Fruit fly (Drosophila melanogaster) whole organism, embryonic: Measurements from ENCODE around the gene Fer3.

ENCODE experiments used
- Adf1 ChIP-seq: fragments of 200-800 bp; sonication (Bioruptor generic); IDR thresholded peaks from 2 replicates; pipeline ENCODE4 v1.3.6; 2022; ENCODE audit warnings: missing biosample characterization, missing genetic modification characterization
- Aef1 ChIP-seq: fragments of 200-800 bp; sonication (Bioruptor generic); IDR thresholded peaks from 3 replicates; pipeline ENCODE4 v1.3.6; 2022; ENCODE audit warnings: missing biosample characterization, missing genetic modification characterization
- Asciz ChIP-seq: fragments of 200-800 bp; sonication (Bioruptor generic); optimal IDR thresholded peaks from 2 replicates; lab custom pipeline; 2017; ENCODE audit warnings: missing biosample characterization, mild to moderate bottlenecking, missing genetic modification characterization, missing genetic modification reagents
- Atf6 ChIP-seq: fragments of 200-800 bp; sonication (Bioruptor generic); IDR thresholded peaks from 2 replicates; pipeline ENCODE4 v1.3.6; 2022; ENCODE audit warnings: missing biosample characterization, missing genetic modification characterization
- CG10267 ChIP-seq: fragments of 200-800 bp; sonication (Bioruptor generic); optimal IDR thresholded peaks from 2 replicates; lab custom pipeline; 2018; ENCODE audit warnings: missing biosample characterization, mild to moderate bottlenecking, missing genetic modification characterization, moderate library complexity
- CG10321 ChIP-seq: fragments of 200-800 bp; sonication (Bioruptor generic); IDR thresholded peaks from 2 replicates; pipeline ENCODE4 v1.3.6; 2022; ENCODE audit warnings: missing biosample characterization, missing genetic modification characterization
- CG10543 ChIP-seq: fragments of 200-800 bp; sonication (Bioruptor generic); optimal IDR thresholded peaks from 3 replicates; lab custom pipeline; 2017; ENCODE audit warnings: missing biosample characterization, mild to moderate bottlenecking, missing genetic modification characterization, moderate library complexity
- CG10979 ChIP-seq: fragments of 200-800 bp; sonication (Bioruptor generic); optimal IDR thresholded peaks from 2 replicates; lab custom pipeline; 2018; ENCODE audit warnings: missing biosample characterization, mild to moderate bottlenecking, missing genetic modification characterization, moderate library complexity
- CG14014 ChIP-seq: fragments of 200-800 bp; sonication (Bioruptor generic); IDR thresholded peaks from 2 replicates; pipeline ENCODE4 v1.3.6; 2022; ENCODE audit warnings: missing biosample characterization, missing genetic modification characterization
- CG14860 ChIP-seq: fragments of 200-800 bp; sonication (Bioruptor generic); IDR thresholded peaks from 3 replicates; pipeline ENCODE4 v1.3.6; 2022; ENCODE audit warnings: missing biosample characterization, missing genetic modification characterization; ENCODE audit not compliant: partially characterized antibody
- CG15011 ChIP-seq: fragments of 200-800 bp; sonication (Bioruptor generic); optimal IDR thresholded peaks from 3 replicates; lab custom pipeline; 2018; ENCODE audit warnings: missing biosample characterization, mild to moderate bottlenecking, missing genetic modification characterization
- CG15269 ChIP-seq: fragments of 200-800 bp; sonication (Bioruptor generic); optimal IDR thresholded peaks from 2 replicates; lab custom pipeline; 2018; ENCODE audit warnings: missing biosample characterization, mild to moderate bottlenecking, missing genetic modification characterization, moderate library complexity
- CG17568 ChIP-seq: fragments of 200-800 bp; sonication (Bioruptor generic); optimal IDR thresholded peaks from 2 replicates; lab custom pipeline; 2018; ENCODE audit warnings: missing biosample characterization, mild to moderate bottlenecking, missing genetic modification characterization, moderate library complexity
- CG2116 ChIP-seq: fragments of 200-800 bp; sonication (Bioruptor generic); optimal IDR thresholded peaks from 3 replicates; lab custom pipeline; 2018; ENCODE audit warnings: missing biosample characterization, mild to moderate bottlenecking, missing genetic modification characterization
- CG2199 ChIP-seq: fragments of 200-800 bp; sonication (Bioruptor generic); IDR thresholded peaks from 3 replicates; pipeline ENCODE4 v1.3.6; 2022; ENCODE audit warnings: missing biosample characterization, missing genetic modification characterization
- CG2678 ChIP-seq: fragments of 200-800 bp; sonication (Bioruptor generic); optimal IDR thresholded peaks from 3 replicates; lab custom pipeline; 2019; ENCODE audit warnings: missing biosample characterization, mild to moderate bottlenecking, missing genetic modification characterization, moderate library complexity
- CG30403 ChIP-seq: fragments of 200-800 bp; sonication (Bioruptor generic); optimal IDR thresholded peaks from 3 replicates; lab custom pipeline; 2016; ENCODE audit warnings: missing biosample characterization, missing genetic modification characterization
- CG31224 ChIP-seq: fragments of 200-800 bp; sonication (Bioruptor generic); IDR thresholded peaks from 2 replicates; pipeline ENCODE4 v1.3.6; 2022; ENCODE audit warnings: missing biosample characterization, missing genetic modification characterization
- CG3407 ChIP-seq: fragments of 200-800 bp; sonication (Bioruptor generic); optimal IDR thresholded peaks from 2 replicates; lab custom pipeline; 2018; ENCODE audit warnings: missing biosample characterization, mild to moderate bottlenecking, missing genetic modification characterization
- CG6654 ChIP-seq: fragments of 200-800 bp; sonication (Bioruptor generic); optimal IDR thresholded peaks from 2 replicates; lab custom pipeline; 2017; ENCODE audit warnings: missing biosample characterization, mild to moderate bottlenecking, missing genetic modification characterization
- CG7928 ChIP-seq: fragments of 200-800 bp; sonication (Bioruptor generic); optimal IDR thresholded peaks from 2 replicates; lab custom pipeline; 2017; ENCODE audit warnings: missing biosample characterization, mild to moderate bottlenecking, missing genetic modification characterization
- E2f1 ChIP-seq: fragments of 200-800 bp; sonication (Bioruptor generic); IDR thresholded peaks from 2 replicates; pipeline ENCODE4 v1.3.6; 2022; ENCODE audit warnings: missing biosample characterization, missing genetic modification characterization
- Ets97D ChIP-seq: fragments of 200-800 bp; sonication (Bioruptor generic); optimal IDR thresholded peaks from 3 replicates; lab custom pipeline; 2016; ENCODE audit warnings: missing biosample characterization, missing genetic modification characterization
- Fer1 ChIP-seq: fragments of 200-800 bp; sonication (Bioruptor generic); optimal IDR thresholded peaks from 2 replicates; lab custom pipeline; 2017; ENCODE audit warnings: missing biosample characterization, mild to moderate bottlenecking, missing genetic modification characterization
- Fer2 ChIP-seq: fragments of 200-800 bp; sonication (Bioruptor generic); optimal IDR thresholded peaks from 2 replicates; lab custom pipeline; 2018; ENCODE audit warnings: missing biosample characterization, mild to moderate bottlenecking, missing genetic modification characterization, moderate library complexity
- HLH3B ChIP-seq: fragments of 200-800 bp; sonication (Bioruptor generic); IDR thresholded peaks from 2 replicates; pipeline ENCODE4 v1.3.6; 2022; ENCODE audit warnings: missing biosample characterization, missing genetic modification characterization
- HLH4C ChIP-seq: fragments of 200-800 bp; sonication (Bioruptor generic); IDR thresholded peaks from 3 replicates; pipeline ENCODE4 v1.3.6; 2022; ENCODE audit warnings: missing biosample characterization, missing genetic modification characterization; ENCODE audit not compliant: partially characterized antibody
- Lim3 ChIP-seq: fragments of 200-800 bp; sonication (Bioruptor generic); IDR thresholded peaks from 2 replicates; pipeline ENCODE4 v1.3.6; 2022; ENCODE audit warnings: missing biosample characterization, missing genetic modification characterization
- Nf-YC ChIP-seq: fragments of 200-800 bp; optimal IDR thresholded peaks from 3 replicates; lab custom pipeline; 2019; ENCODE audit warnings: missing biosample characterization, mild to moderate bottlenecking, missing genetic modification characterization, moderate library complexity
- Six4 ChIP-seq: fragments of 200-800 bp; sonication (Bioruptor generic); optimal IDR thresholded peaks from 2 replicates; lab custom pipeline; 2016; ENCODE audit warnings: missing biosample characterization, missing genetic modification characterization
- Sox102F ChIP-seq: fragments of 200-800 bp; sonication (Bioruptor generic); optimal IDR thresholded peaks from 2 replicates; lab custom pipeline; 2018; ENCODE audit warnings: missing biosample characterization, mild to moderate bottlenecking, missing genetic modification characterization, moderate library complexity
- ase ChIP-seq: fragments of 200-800 bp; sonication (Bioruptor generic); IDR thresholded peaks from 3 replicates; pipeline ENCODE4 v1.3.6; 2022; ENCODE audit warnings: missing biosample characterization, missing genetic modification characterization
- az2 ChIP-seq: fragments of 200-800 bp; sonication (Bioruptor generic); optimal IDR thresholded peaks from 3 replicates; lab custom pipeline; 2016; ENCODE audit warnings: missing biosample characterization, missing genetic modification characterization
- cato ChIP-seq: fragments of 200-800 bp; sonication (Bioruptor generic); optimal IDR thresholded peaks from 2 replicates; lab custom pipeline; 2016; ENCODE audit warnings: missing biosample characterization, missing genetic modification characterization, borderline replicate concordance
- crc ChIP-seq: fragments of 200-800 bp; sonication (Bioruptor generic); optimal IDR thresholded peaks from 2 replicates; lab custom pipeline; 2016; ENCODE audit warnings: missing biosample characterization, missing genetic modification characterization
- crol ChIP-seq: fragments of 200-800 bp; sonication (Bioruptor generic); IDR thresholded peaks from 2 replicates; pipeline ENCODE4 v1.3.6; 2022; ENCODE audit warnings: missing biosample characterization, missing genetic modification characterization
- cwo ChIP-seq: fragments of 200-800 bp; sonication (Bioruptor generic); optimal IDR thresholded peaks from 3 replicates; lab custom pipeline; 2017; ENCODE audit warnings: missing biosample characterization, missing genetic modification characterization, mild to moderate bottlenecking, moderate library complexity, missing genetic modification reagents
- da ChIP-seq: fragments of 200-800 bp; sonication (Bioruptor generic); optimal IDR thresholded peaks from 2 replicates; lab custom pipeline; 2016; ENCODE audit warnings: missing biosample characterization, missing genetic modification characterization
- danr ChIP-seq: fragments of 200-800 bp; sonication (Bioruptor generic); IDR thresholded peaks from 2 replicates; pipeline ENCODE4 v1.3.6; 2022; ENCODE audit warnings: missing biosample characterization, missing genetic modification characterization
- dimm ChIP-seq: fragments of 200-800 bp; sonication (Bioruptor generic); IDR thresholded peaks from 2 replicates; pipeline ENCODE4 v1.3.6; 2022; ENCODE audit warnings: missing biosample characterization, missing genetic modification characterization
- ham ChIP-seq: fragments of 200-800 bp; sonication (Bioruptor generic); IDR thresholded peaks from 2 replicates; pipeline ENCODE4 v1.3.6; 2022; ENCODE audit warnings: missing biosample characterization, missing genetic modification characterization
- ind ChIP-seq: fragments of 200-800 bp; sonication (Bioruptor generic); optimal IDR thresholded peaks from 3 replicates; lab custom pipeline; 2016; ENCODE audit warnings: missing biosample characterization, missing genetic modification characterization
- odd ChIP-seq: fragments of 200-800 bp; sonication (Bioruptor generic); optimal IDR thresholded peaks from 2 replicates; lab custom pipeline; 2017; ENCODE audit warnings: missing biosample characterization, mild to moderate bottlenecking, missing genetic modification characterization
- row ChIP-seq: fragments of 200-800 bp; sonication (Bioruptor generic); IDR thresholded peaks from 3 replicates; pipeline ENCODE4 v1.3.6; 2022; ENCODE audit warnings: missing biosample characterization, missing genetic modification characterization
- sim ChIP-seq: fragments of 200-800 bp; sonication (Bioruptor generic); IDR thresholded peaks from 2 replicates; pipeline ENCODE4 v1.3.6; 2022; ENCODE audit warnings: missing biosample characterization, missing genetic modification characterization
- sisA ChIP-seq: fragments of 200-800 bp; sonication (Bioruptor generic); IDR thresholded peaks from 2 replicates; pipeline ENCODE4 v1.3.6; 2022; ENCODE audit warnings: missing biosample characterization, missing genetic modification characterization
- sr ChIP-seq: fragments of 200-800 bp; sonication (Bioruptor generic); IDR thresholded peaks from 3 replicates; pipeline ENCODE4 v1.3.6; 2022; ENCODE audit warnings: missing biosample characterization, missing genetic modification characterization
- stc ChIP-seq: fragments of 200-800 bp; sonication (Bioruptor generic); IDR thresholded peaks from 2 replicates; pipeline ENCODE4 v1.3.6; 2022; ENCODE audit warnings: missing biosample characterization, missing genetic modification characterization
- tin ChIP-seq: fragments of 200-800 bp; sonication (Bioruptor generic); optimal IDR thresholded peaks from 3 replicates; lab custom pipeline; 2016; ENCODE audit warnings: missing biosample characterization, missing genetic modification characterization
- tna ChIP-seq: fragments of 200-800 bp; sonication (Bioruptor generic); IDR thresholded peaks from 2 replicates; pipeline ENCODE4 v1.3.6; 2022; ENCODE audit warnings: missing biosample characterization, missing genetic modification characterization; ENCODE audit not compliant: partially characterized antibody
- ttk ChIP-seq: fragments of 200-800 bp; sonication (Bioruptor generic); IDR thresholded peaks from 2 replicates; pipeline ENCODE4 v2.1.2; 2022; ENCODE audit warnings: missing biosample characterization, missing genetic modification characterization

Fer3 gene

DNA sequence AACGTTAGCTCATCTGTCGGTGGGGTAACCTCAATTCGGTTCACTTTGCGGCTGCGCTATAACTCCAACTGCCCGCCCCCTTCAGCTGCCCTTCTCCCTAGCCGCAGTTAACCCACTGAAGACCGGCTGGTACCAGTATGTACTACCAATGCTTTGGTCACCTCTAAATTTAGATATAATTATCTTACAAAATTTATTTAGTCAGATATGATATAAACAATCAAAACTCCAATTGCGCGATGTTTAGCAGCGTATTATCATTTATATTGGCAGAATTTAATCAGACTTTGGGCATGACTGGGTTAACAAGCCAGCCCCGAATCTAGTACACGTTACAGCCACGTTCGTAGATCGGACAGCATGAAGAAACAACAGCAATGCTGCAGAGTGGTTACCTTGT is 32.4 kb downstream of the Fer3 start (continued):
- TF ChIP-seq crol (GFP tag; lab: Robert Waterston, UW) (peak; percentile 35), CG15011 (GFP tag; lab: Kevin White, UChicago) (peak; percentile 7), CG10543 (GFP tag; lab: Kevin White, UChicago) (peak; percentile 30), tna (no peak), CG2116 (GFP tag; lab: Kevin White, UChicago) (no peak), row (peak; percentile 64), Nf-YC (tag; lab: Kevin White, UChicago) (peak; percentile 41), ase (peak; percentile 48; the same call in 1 of the 3 replicates), CG7928 (no peak), ind (peak; percentile 27), danr (no peak), CG10321 (GFP tag; lab: Robert Waterston, UW) (no peak), az2 (GFP tag; lab: Kevin White, UChicago) (peak; percentile 27), CG31224 (GFP tag; lab: Robert Waterston, UW) (0 out of 2 replicates have a peak, but pooled peaks have one; percentile 18), cwo (GFP tag; lab: Kevin White, UChicago) (peak; percentile 64), tin (peak; percentile 2), CG3407 (GFP tag; lab: Kevin White, UChicago) (peak; percentile 14), CG2199 (GFP tag; lab: Robert Waterston, UW) (no peak), sr (GFP tag; lab: Robert Waterston, UW) (0 out of 3 replicates have a peak, but pooled peaks have one; percentile 4), stc (GFP tag; lab: Robert Waterston, UW) (peak; percentile 40; the same call in 1 of the 2 replicates), CG17568 (GFP tag; lab: Kevin White, UChicago) (peak; percentile 49), Fer1 (GFP tag; lab: Kevin White, UChicago) (peak; percentile 70), CG6654 (GFP tag; lab: Kevin White, UChicago) (no peak), CG15269 (peak; percentile 83), sisA (GFP tag; lab: Robert Waterston, UW) (peak; percentile 41), E2f1 (GFP tag; lab: Robert Waterston, UW) (peak; percentile 23; the same call in 1 of the 2 replicates), CG10267 (tag; lab: Kevin White, UChicago) (peak; percentile 21), HLH3B (GFP tag; lab: Robert Waterston, UW) (peak; percentile 55), HLH4C (GFP tag; lab: Robert Waterston, UW) (no peak), dimm (GFP tag; lab: Robert Waterston, UW) (peak; percentile 20; the same call in 1 of the 2 replicates), Lim3 (GFP tag; lab: Robert Waterston, UW) (0 out of 2 replicates have a peak, but pooled peaks have one; percentile 13), ttk (GFP tag; lab: Robert Waterston, UW) (0 out of 2 replicates have a peak, but pooled peaks have one; percentile 42), Fer2 (tag; lab: Kevin White, UChicago) (no peak), da (no peak), Atf6 (GFP tag; lab: Robert Waterston, UW) (peak; percentile 60; the same call in 1 of the 2 replicates), cato (GFP tag; lab: Kevin White, UChicago) (no peak), ham (GFP tag; lab: Robert Waterston, UW) (no peak), Ets97D (GFP tag; lab: Kevin White, UChicago) (no peak), CG2678 (tag; lab: Kevin White, UChicago) (peak; percentile 66), CG10979 (tag; lab: Kevin White, UChicago) (peak; percentile 36), CG30403 (GFP tag; lab: Kevin White, UChicago) (peak; percentile 34), Six4 (no peak), Sox102F (GFP tag; lab: Kevin White, UChicago) (peak; percentile 66), Asciz (GFP tag; lab: Kevin White, UChicago) (peak; percentile 51), CG14014 (GFP tag; lab: Robert Waterston, UW) (peak; percentile 15; the same call in 1 of the 2 replicates), Aef1 (GFP tag; lab: Robert Waterston, UW) (0 out of 3 replicates have a peak, but pooled peaks have one; percentile 33), odd (GFP tag; lab: Kevin White, UChicago) (peak; percentile 42), crc (GFP tag; lab: Kevin White, UChicago) (no peak), sim (GFP tag; lab: Robert Waterston, UW) (0 out of 2 replicates have a peak, but pooled peaks have one; percentile 9), Adf1 (no peak), CG14860 (no peak)
